Fruit fly (Drosophila melanogaster) whole organism: ENCODE measurements around the gene SrpRbeta.

Experiments used
- CG8478 ChIP-seq: fragments of >200 bp; optimal IDR thresholded peaks from 2 replicates; lab custom pipeline; 2018; ENCODE audit warnings: inconsistent platforms
- Dll ChIP-seq: fragments of >200 bp; optimal IDR thresholded peaks from 2 replicates; lab custom pipeline; 2017
- EcR ChIP-seq, 2 experiments: fragments of >200 bp; optimal IDR thresholded peaks; 2 replicates each; lab custom pipeline; 2017; ENCODE audit warnings: missing biosample characterization in 2 of 2, missing genetic modification characterization in 2 of 2, missing genetic modification reagents in 2 of 2
- pan ChIP-seq: fragments of >200 bp; optimal IDR thresholded peaks from 2 replicates; lab custom pipeline; 2017
- psq ChIP-seq: fragments of >200 bp; optimal IDR thresholded peaks from 2 replicates; lab custom pipeline; 2017
- usp ChIP-seq: fragments of >200 bp; optimal IDR thresholded peaks from 2 replicates; lab custom pipeline; 2017; ENCODE audit warnings: missing biosample characterization, missing genetic modification characterization, mixed read lengths

The SrpRbeta gene

dm6 chr3L:8746519-8746918 lies 26.5 kb upstream of the SrpRbeta start:
- TF ChIP-seq EcR (GFP tag; optimal IDR thresholded peaks at IDR 0.05; lab: Kevin White, UChicago) (no peak), Dll (no peak), CG8478 (no peak), pan (no peak), psq (no peak), usp (GFP tag; lab: Kevin White, UChicago) (no peak)

dm6 chr3L:8745210-8745609 lies 25.2 kb upstream of the SrpRbeta start, which contains the start of gene Prm:
Gene Prm (minus strand): TSS chr3L:8745310.
- TF ChIP-seq psq (no peak), Dll (no peak), usp (GFP tag; lab: Kevin White, UChicago) (no peak), pan (no peak), CG8478 (no peak), EcR (GFP tag; optimal IDR thresholded peaks at IDR 0.05; lab: Kevin White, UChicago) (no peak)

- TF ChIP-seq psq (no peak), Dll (no peak), usp (GFP tag; lab: Kevin White, UChicago) (no peak), CG8478 (no peak), EcR (GFP tag; optimal IDR thresholded peaks at IDR 0.05; lab: Kevin White, UChicago) (no peak), pan (no peak)
Measured at dm6 chr3L:8741051-8741468, 21.0 kb upstream of the SrpRbeta start.

- TF ChIP-seq CG8478, result no peak
- TF ChIP-seq pan, result no peak
- TF ChIP-seq EcR (GFP tag; optimal IDR thresholded peaks at IDR 0.05; lab: Kevin White, UChicago), result no peak
- no peak for TF ChIP-seq usp (GFP tag; lab: Kevin White, UChicago)
- TF ChIP-seq psq, result no peak
- TF ChIP-seq Dll, result no peak
Measured at dm6 chr3L:8731494-8731994, 11.5 kb upstream of the SrpRbeta start, which contains the start of gene Cp16. Gene Cp16 (plus strand): TSS chr3L:8731944.

- no peak for TF ChIP-seq psq
- TF ChIP-seq EcR (GFP tag; optimal IDR thresholded peaks at IDR 0.05; lab: Kevin White, UChicago), result no peak
- TF ChIP-seq pan, result no peak
- no peak for TF ChIP-seq CG8478
- TF ChIP-seq Dll, result no peak
- TF ChIP-seq usp (GFP tag; lab: Kevin White, UChicago), result no peak
Measured at dm6 chr3L:8729565-8729964, 9.5 kb upstream of the SrpRbeta start, which contains the start of gene Cp19. Gene Cp19 (plus strand): TSS chr3L:8729865.

dm6 chr3L:8728181-8728580 lies 8.2 kb upstream of the SrpRbeta start, which contains the start of gene Cp15:
Gene Cp15 (plus strand): TSS chr3L:8728481.
- no peak for TF ChIP-seq pan
- TF ChIP-seq CG8478, result no peak
- no peak for TF ChIP-seq usp (GFP tag; lab: Kevin White, UChicago)
- TF ChIP-seq psq, result no peak
- no peak for TF ChIP-seq Dll
- TF ChIP-seq EcR (GFP tag; optimal IDR thresholded peaks at IDR 0.05; lab: Kevin White, UChicago), result no peak

dm6 chr3L:8726317-8726841 lies 6.4 kb upstream of the SrpRbeta start, which contains the start of gene Cp18:
Gene Cp18 (plus strand): TSS chr3L:8726791.
- no peak for TF ChIP-seq EcR (GFP tag; optimal IDR thresholded peaks at IDR 0.05; lab: Kevin White, UChicago)
- no peak for TF ChIP-seq psq
- no peak for TF ChIP-seq pan
- TF ChIP-seq Dll, result no peak
- no peak for TF ChIP-seq usp (GFP tag; lab: Kevin White, UChicago)
- no peak for TF ChIP-seq CG8478

dm6 chr3L:8725674-8726073 lies 5.6 kb upstream of the SrpRbeta start, which contains the start of gene CG43965:
Gene CG43965 (minus strand): TSS chr3L:8725774.
- TF ChIP-seq CG8478 (no peak), pan (no peak), usp (GFP tag; lab: Kevin White, UChicago) (no peak), Dll (no peak), psq (no peak), EcR (GFP tag; optimal IDR thresholded peaks at IDR 0.05; lab: Kevin White, UChicago) (no peak)

dm6 chr3L:8725252-8725651 lies 5.2 kb upstream of the SrpRbeta start:
- TF ChIP-seq EcR (GFP tag; optimal IDR thresholded peaks at IDR 0.05; lab: Kevin White, UChicago), result no peak
- no peak for TF ChIP-seq usp (GFP tag; lab: Kevin White, UChicago)
- TF ChIP-seq Dll, result no peak
- no peak for TF ChIP-seq pan
- TF ChIP-seq CG8478, result no peak

- no peak for TF ChIP-seq usp (GFP tag; lab: Kevin White, UChicago)
- TF ChIP-seq Dll, result no peak
Measured at dm6 chr3L:8721145-8721544, 1.1 kb upstream of the SrpRbeta start, which contains the start of the genes CG32022 and CG6511. Gene CG32022 (minus strand): TSS chr3L:8721272. Gene CG6511 (plus strand): TSS chr3L:8721324.

dm6 chr3L:8718602-8719001 lies 1.4 kb downstream of the SrpRbeta start:
- TF ChIP-seq pan, result no peak
- TF ChIP-seq EcR (GFP tag; optimal IDR thresholded peaks at IDR 0.05; lab: Kevin White, UChicago), result no peak
- TF ChIP-seq Dll, result no peak
- TF ChIP-seq CG8478, result no peak
- TF ChIP-seq psq, result no peak
- no peak for TF ChIP-seq usp (GFP tag; lab: Kevin White, UChicago)

- TF ChIP-seq CG8478 (no peak), EcR (GFP tag; optimal IDR thresholded peaks at IDR 0.05; lab: Kevin White, UChicago) (no peak), Dll (peak; percentile 9), usp (GFP tag; lab: Kevin White, UChicago) (no peak)
Measured at dm6 chr3L:8716013-8716412, 4.0 kb downstream of the SrpRbeta start.

- TF ChIP-seq usp (GFP tag; lab: Kevin White, UChicago), result no peak
- no peak for TF ChIP-seq psq
- TF ChIP-seq EcR (GFP tag; optimal IDR thresholded peaks at IDR 0.05; lab: Kevin White, UChicago), result no peak
- no peak for TF ChIP-seq Dll
- TF ChIP-seq pan, result no peak
Measured at dm6 chr3L:8712913-8713312, 7.1 kb downstream of the SrpRbeta start.

- no peak for TF ChIP-seq usp (GFP tag; lab: Kevin White, UChicago)
- no peak for TF ChIP-seq pan
- TF ChIP-seq CG8478, result no peak
- no peak for TF ChIP-seq psq
Measured at dm6 chr3L:8708856-8709255, 11.2 kb downstream of the SrpRbeta start.
